Worm (Caenorhabditis elegans) whole organism, young adult: Measurements from ENCODE around the gene R160.4.

Experiments used
- F22D6.2 ChIP-seq: sonication (generic microtip); optimal IDR thresholded peaks from 2 replicates; lab custom pipeline; 2016; ENCODE audit warnings: mild to moderate bottlenecking, missing genetic modification characterization, missing compliant biosample characterization
- F52B5.7 ChIP-seq: sonication (generic microtip); optimal IDR thresholded peaks from 2 replicates; lab custom pipeline; 2016; ENCODE audit warnings: mild to moderate bottlenecking, missing genetic modification characterization, missing compliant biosample characterization
- F57A8.1 ChIP-seq: fragments of 200-800 bp; sonication (Bioruptor generic); optimal IDR thresholded peaks from 2 replicates; lab custom pipeline; 2018; ENCODE audit warnings: mild to moderate bottlenecking, missing genetic modification characterization, moderate library complexity, missing compliant biosample characterization
- F57C9.4 ChIP-seq: sonication (generic microtip); optimal IDR thresholded peaks from 2 replicates; lab custom pipeline; 2017; ENCODE audit warnings: mild to moderate bottlenecking, missing genetic modification characterization, missing compliant biosample characterization
- K11D2.4 ChIP-seq: fragments of 200-800 bp; sonication (Bioruptor generic); IDR thresholded peaks from 2 replicates; pipeline ENCODE4 v1.3.6; 2022; ENCODE audit warnings: missing genetic modification reagents, missing genetic modification characterization, missing compliant biosample characterization
- T26A5.8 ChIP-seq: sonication (generic microtip); optimal IDR thresholded peaks from 2 replicates; lab custom pipeline; 2016; ENCODE audit warnings: missing genetic modification characterization, missing compliant biosample characterization
- Y53G8AR.9 ChIP-seq: fragments of 200-800 bp; sonication (Bioruptor generic); conservative IDR thresholded peaks from 2 replicates; pipeline ENCODE4 v1.3.6; 2022; ENCODE audit warnings: missing genetic modification reagents, missing genetic modification characterization, missing compliant biosample characterization
- Y56A3A.18 ChIP-seq: fragments of 200-800 bp; sonication (Bioruptor generic); IDR thresholded peaks from 2 replicates; pipeline ENCODE4 v1.3.6; 2022; ENCODE audit warnings: missing genetic modification reagents, missing genetic modification characterization, missing compliant biosample characterization
- Y79H2A.3 ChIP-seq: fragments of 200-800 bp; sonication (Bioruptor generic); conservative IDR thresholded peaks from 2 replicates; pipeline ENCODE4 v1.3.6; 2022; ENCODE audit warnings: missing genetic modification reagents, missing genetic modification characterization, missing compliant biosample characterization
- Y95B8A.8 ChIP-seq: fragments of 200-800 bp; sonication (Bioruptor generic); IDR thresholded peaks from 2 replicates; pipeline ENCODE4 v1.3.6; 2022; ENCODE audit warnings: missing genetic modification reagents, missing genetic modification characterization, missing compliant biosample characterization
- ZK185.1 ChIP-seq: sonication (generic microtip); optimal IDR thresholded peaks from 2 replicates; lab custom pipeline; 2016; ENCODE audit warnings: mild to moderate bottlenecking, missing genetic modification characterization, missing compliant biosample characterization; ENCODE audit not compliant: poor library complexity, severe bottlenecking
- athp-1 ChIP-seq: sonication (generic microtip); optimal IDR thresholded peaks from 2 replicates; lab custom pipeline; 2017; ENCODE audit warnings: mild to moderate bottlenecking, missing genetic modification characterization, missing compliant biosample characterization
- ccch-3 ChIP-seq: fragments of 200-800 bp; sonication (Bioruptor generic); optimal IDR thresholded peaks from 2 replicates; lab custom pipeline; 2018; ENCODE audit warnings: mild to moderate bottlenecking, missing genetic modification characterization, missing compliant biosample characterization
- cebp-2 ChIP-seq: fragments of 200-800 bp; sonication (Bioruptor generic); IDR thresholded peaks from 2 replicates; pipeline ENCODE4 v1.3.6; 2022; ENCODE audit warnings: missing genetic modification characterization, missing compliant biosample characterization
- ceh-58 ChIP-seq: fragments of 200-800 bp; sonication (Bioruptor generic); IDR thresholded peaks from 2 replicates; pipeline ENCODE4 v1.3.6; 2022; ENCODE audit warnings: missing genetic modification characterization, missing compliant biosample characterization
- ceh-79 ChIP-seq: sonication (generic microtip); optimal IDR thresholded peaks from 2 replicates; lab custom pipeline; 2017; ENCODE audit warnings: mild to moderate bottlenecking, missing genetic modification characterization, missing compliant biosample characterization
- dpl-1 ChIP-seq: fragments of 150-350 bp; optimal IDR thresholded peaks from 2 replicates; lab custom pipeline; 2014; ENCODE audit warnings: missing biosample characterization, missing genetic modification reagents, missing genetic modification characterization
- egl-18 ChIP-seq: fragments of 200-800 bp; sonication (Bioruptor generic); IDR thresholded peaks from 2 replicates; pipeline ENCODE4 v1.3.6; 2022; ENCODE audit warnings: missing genetic modification reagents, missing genetic modification characterization, missing compliant biosample characterization
- egrh-3 ChIP-seq: fragments of 200-800 bp; sonication (Bioruptor generic); IDR thresholded peaks from 2 replicates; pipeline ENCODE4 v1.3.6; 2022; ENCODE audit warnings: missing genetic modification reagents, missing genetic modification characterization, missing compliant biosample characterization
- hrde-1 ChIP-seq: sonication (generic microtip); optimal IDR thresholded peaks from 2 replicates; lab custom pipeline; 2016; ENCODE audit warnings: missing genetic modification characterization, mild to moderate bottlenecking, missing compliant biosample characterization, moderate library complexity, missing genotype, missing genetic modification reagents, borderline replicate concordance
- lsl-1 ChIP-seq: fragments of 200-800 bp; sonication (Bioruptor generic); optimal IDR thresholded peaks from 2 replicates; lab custom pipeline; 2018; ENCODE audit warnings: mild to moderate bottlenecking, missing genetic modification characterization, moderate library complexity, missing compliant biosample characterization
- lsy-27 ChIP-seq: sonication (generic microtip); optimal IDR thresholded peaks from 2 replicates; lab custom pipeline; 2017; ENCODE audit warnings: missing genetic modification characterization, mild to moderate bottlenecking, missing compliant biosample characterization, antibody characterized with exemption, missing genotype, borderline replicate concordance; ENCODE audit not compliant: insufficient read depth
- madf-10 ChIP-seq: sonication (generic microtip); optimal IDR thresholded peaks from 2 replicates; lab custom pipeline; 2016; ENCODE audit warnings: mild to moderate bottlenecking, missing genetic modification characterization, missing compliant biosample characterization
- madf-8 ChIP-seq: fragments of 200-800 bp; sonication (Bioruptor generic); conservative IDR thresholded peaks from 2 replicates; pipeline ENCODE4 v1.3.6; 2022; ENCODE audit warnings: missing genetic modification reagents, missing genetic modification characterization, missing compliant biosample characterization
- mcd-1 ChIP-seq: fragments of 200-800 bp; sonication (Bioruptor generic); IDR thresholded peaks from 2 replicates; pipeline ENCODE4 v1.3.6; 2022; ENCODE audit warnings: missing genetic modification reagents, missing genetic modification characterization, missing compliant biosample characterization
- mxl-1 ChIP-seq: sonication (generic microtip); optimal IDR thresholded peaks from 2 replicates; lab custom pipeline; 2016; ENCODE audit warnings: missing genetic modification characterization, missing compliant biosample characterization
- nhr-120 ChIP-seq: fragments of 200-800 bp; sonication (Bioruptor generic); IDR thresholded peaks from 2 replicates; pipeline ENCODE4 v1.3.6; 2022; ENCODE audit warnings: missing genetic modification characterization, missing compliant biosample characterization
- nhr-27 ChIP-seq: fragments of 200-800 bp; sonication (Bioruptor generic); optimal IDR thresholded peaks from 2 replicates; lab custom pipeline; 2018; ENCODE audit warnings: mild to moderate bottlenecking, missing genetic modification characterization, moderate library complexity, missing compliant biosample characterization
- pbrm-1 ChIP-seq: fragments of 200-800 bp; sonication (Bioruptor generic); IDR thresholded peaks from 2 replicates; pipeline ENCODE4 v1.3.6; 2022; ENCODE audit warnings: missing genetic modification reagents, missing genetic modification characterization, missing compliant biosample characterization
- snpc-4 ChIP-seq, 5 experiments: fragments of 150-350 bp in 1 of 5; sonication (generic microtip) in 4 of 5; optimal IDR thresholded peaks; 2 replicates each; lab custom pipeline; 2014 to 2018; ENCODE audit warnings: missing genetic modification characterization in 5 of 5, missing biosample characterization in 3 of 5, antibody characterized with exemption in 2 of 5, mild to moderate bottlenecking in 2 of 5, missing compliant biosample characterization in 2 of 5, missing genotype in 2 of 5, moderate library complexity in 2 of 5, missing genetic modification reagents in 1 of 5
- tlf-1 ChIP-seq: fragments of 200-800 bp; sonication (Bioruptor generic); optimal IDR thresholded peaks from 2 replicates; lab custom pipeline; 2018; ENCODE audit warnings: mild to moderate bottlenecking, missing genetic modification characterization, missing compliant biosample characterization
- unc-130 ChIP-seq: sonication (generic microtip); optimal IDR thresholded peaks from 2 replicates; lab custom pipeline; 2016; ENCODE audit warnings: missing genetic modification reagents, missing genetic modification characterization, missing compliant biosample characterization
- zim-3 ChIP-seq: sonication (generic microtip); optimal IDR thresholded peaks from 2 replicates; lab custom pipeline; 2017; ENCODE audit warnings: mild to moderate bottlenecking, missing genetic modification characterization, moderate library complexity, missing compliant biosample characterization
- ztf-18 ChIP-seq: sonication (generic microtip); optimal IDR thresholded peaks from 2 replicates; lab custom pipeline; 2016; ENCODE audit warnings: missing genotype, mild to moderate bottlenecking, missing genetic modification characterization, missing compliant biosample characterization
- ztf-25 ChIP-seq: fragments of 200-800 bp; sonication (Bioruptor generic); IDR thresholded peaks from 2 replicates; pipeline ENCODE4 v1.3.6; 2022; ENCODE audit warnings: missing genetic modification reagents, missing genetic modification characterization, missing compliant biosample characterization

R160.4 gene

DNA sequence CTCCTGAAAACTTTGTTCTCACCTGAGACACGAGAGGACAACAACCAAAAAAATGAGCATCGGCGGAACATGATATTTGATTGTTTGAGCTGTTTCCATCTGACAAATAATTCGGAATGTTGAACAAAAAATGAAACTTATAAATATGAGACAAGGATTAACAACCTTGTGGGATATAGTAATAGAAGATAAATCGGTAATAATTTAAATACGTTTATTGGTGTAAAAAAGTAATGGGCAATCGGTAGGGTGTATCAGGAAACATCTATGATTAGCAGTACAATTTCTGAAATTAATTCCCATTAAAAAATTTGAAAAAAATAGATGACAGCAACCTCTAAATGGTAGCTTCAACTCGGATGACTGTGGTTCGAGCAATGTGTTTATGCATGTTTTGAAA, 1.3 kb downstream of the R160.4 start, which contains the start of gene R160.10:
Gene R160.10 (minus strand): TSS at position 101 of the 400 bp plus-strand sequence.
- no peak for TF ChIP-seq ztf-18 (tag; lab: Kevin White, UChicago)
- no peak for TF ChIP-seq lsy-27 (tag; lab: Kevin White, UChicago)
- TF ChIP-seq mcd-1: no peak
- no peak for TF ChIP-seq ztf-25
- TF ChIP-seq egl-18 (GFP tag; lab: Robert Waterston, UW): no peak
- TF ChIP-seq Y95B8A.8 (GFP tag; lab: Robert Waterston, UW): no peak

- no peak for TF ChIP-seq Y56A3A.18
- no peak for TF ChIP-seq athp-1 (tag; lab: Kevin White, UChicago)
- no peak for TF ChIP-seq madf-10
- no peak for TF ChIP-seq lsl-1 (GFP tag; lab: Kevin White, UChicago)
- TF ChIP-seq nhr-120: no peak
- TF ChIP-seq snpc-4 (GFP tag; optimal IDR thresholded peaks at IDR 0.05; lab: Kevin White, UChicago): no peak
- no peak for TF ChIP-seq snpc-4 (tag; optimal IDR thresholded peaks at IDR 0.05; lab: Kevin White, UChicago)
- no peak for TF ChIP-seq K11D2.4 (GFP tag; lab: Robert Waterston, UW)
- no peak for TF ChIP-seq F52B5.7
- TF ChIP-seq nhr-27 (tag; lab: Kevin White, UChicago): no peak
- TF ChIP-seq unc-130 (GFP tag; lab: Kevin White, UChicago): no peak
- no peak for TF ChIP-seq ZK185.1
- no peak for TF ChIP-seq egrh-3
- TF ChIP-seq madf-8: no peak
- no peak for TF ChIP-seq dpl-1
- no peak for TF ChIP-seq zim-3
- TF ChIP-seq F57C9.4: no peak
- TF ChIP-seq ceh-79 (tag; lab: Kevin White, UChicago): no peak
- no peak for TF ChIP-seq F22D6.2
- TF ChIP-seq ceh-58 (GFP tag; lab: Robert Waterston, UW): no peak
These were observed 2.5 kb downstream of the R160.4 start, which contains the start of gene R160.3 for ce11 chrX:4366231-4366630. Gene R160.3 (minus strand): TSS chrX:4366331.

- no peak for TF ChIP-seq tlf-1 (GFP tag; lab: Kevin White, UChicago)
- no peak for TF ChIP-seq ZK185.1
- TF ChIP-seq cebp-2 (GFP tag; lab: Robert Waterston, UW): no peak
- no peak for TF ChIP-seq F57A8.1 (GFP tag; lab: Kevin White, UChicago)
- TF ChIP-seq pbrm-1 (GFP tag; lab: Robert Waterston, UW): no peak
- TF ChIP-seq zim-3: no peak
- no peak for TF ChIP-seq dpl-1
- TF ChIP-seq hrde-1: no peak
- no peak for TF ChIP-seq Y79H2A.3 (GFP tag; lab: Robert Waterston, UW)
- no peak for TF ChIP-seq Y53G8AR.9
- no peak for TF ChIP-seq mxl-1 (tag; lab: Kevin White, UChicago)
- no peak for TF ChIP-seq T26A5.8 (tag; lab: Kevin White, UChicago)
These were observed 3.8 kb downstream of the R160.4 start, which contains the start of gene F14H12.8 for ce11 chrX:4364877-4365276. Gene F14H12.8 (minus strand): TSS chrX:4364977.

ce11 chrX:4363200-4363599, 5.5 kb downstream of the R160.4 start, which contains the start of gene F14H12.17:
Gene F14H12.17 (minus strand): TSS chrX:4363300.
- no peak for TF ChIP-seq snpc-4 (GFP tag; optimal IDR thresholded peaks at IDR 0.05; lab: Kevin White, UChicago)
- TF ChIP-seq snpc-4 (tag; optimal IDR thresholded peaks at IDR 0.05; lab: Kevin White, UChicago): no peak
- TF ChIP-seq ccch-3 (GFP tag; lab: Kevin White, UChicago): no peak
- TF ChIP-seq lsy-27 (tag; lab: Kevin White, UChicago): no peak
- TF ChIP-seq, all 124 proteins: peak for 0
